Worm (Caenorhabditis elegans): ENCODE measurements around the gene T28C6.3.

ce11 chrIV:8840161-8840765, 20.1 kb downstream of the T28C6.3 start, which contains the start of the genes T28C6.11 and T11B7.1:
- TF ChIP-seq snpc-4 (tag; optimal IDR thresholded peaks at IDR 0.05) (no peak), unc-62 (GFP tag; optimal IDR thresholded peaks at IDR 0.05) (no peak), ztf-11 (tag; optimal IDR thresholded peaks at IDR 0.05) (no peak), pha-4 (tag; optimal IDR thresholded peaks at IDR 0.05) (no peak), nhr-237 (tag; optimal IDR thresholded peaks at IDR 0.05) (no peak), nhr-12 (tag; optimal IDR thresholded peaks at IDR 0.05) (no peak), ceh-83 (GFP tag; optimal IDR thresholded peaks at IDR 0.05) (no peak), ham-2 (GFP tag; optimal IDR thresholded peaks at IDR 0.05) (no peak), ceh-43 (GFP tag; optimal IDR thresholded peaks at IDR 0.05) (no peak), elt-3 (tag; optimal IDR thresholded peaks at IDR 0.05) (no peak), sptf-1 (tag; optimal IDR thresholded peaks at IDR 0.05) (no peak)

Data from whole organism, mixed stage, embryonic.